Fruit fly (Drosophila melanogaster): Measurements from ENCODE around the gene CG7394.
"Not testable (repeated sequence)": the region's sequence is repeated elsewhere in the genome, so short reads cannot be mapped to it uniquely, and the experiment has no call there.

- TF ChIP-seq Dll (optimal IDR thresholded peaks at IDR 0.05); usp (GFP tag; optimal IDR thresholded peaks at IDR 0.05); psq (optimal IDR thresholded peaks at IDR 0.05); pan (optimal IDR thresholded peaks at IDR 0.05); CG8478 (optimal IDR thresholded peaks at IDR 0.05); EcR (GFP tag; optimal IDR thresholded peaks at IDR 0.05): not testable (repeated sequence)
Observed at dm6 chr3L:11576944-11577343, 15.1 kb downstream of the CG7394 start, which contains the start of gene CG33489.

All from whole organism.